Worm (Caenorhabditis elegans): ENCODE data around the gene Y45G12C.10.
"Not testable (repeated sequence)": the region's sequence is repeated elsewhere in the genome, so short reads cannot be mapped to it uniquely, and the experiment has no call there.

The Y45G12C.10 gene

ce11 chrV:2536309-2536708 is at the start of gene Y45G12C.10:
Gene Y45G12C.10, minus strand, starts transcription at chrV:2536409.
- TF ChIP-seq unc-62 (GFP tag; optimal IDR thresholded peaks at IDR 0.05), result not testable (repeated sequence)

DNA sequence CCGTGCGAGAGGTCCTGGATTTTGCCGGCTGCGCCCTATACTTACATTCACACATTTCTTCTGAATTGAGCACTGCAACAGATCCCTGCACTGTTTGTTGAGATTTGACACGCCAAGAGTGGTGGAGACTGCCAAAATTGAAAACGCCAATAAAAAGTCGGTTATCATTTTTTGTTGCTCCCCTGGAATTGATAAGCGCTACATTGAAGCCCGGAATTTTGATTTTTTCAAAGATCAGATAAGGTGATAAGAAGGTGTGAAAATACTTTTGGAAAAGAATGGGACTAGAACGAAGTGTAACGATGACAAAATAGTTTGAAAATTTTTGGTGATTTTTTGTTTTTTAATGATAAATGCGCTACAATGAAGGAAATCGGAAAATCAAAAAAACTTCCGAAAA is 49.5 kb upstream of the Y45G12C.10 start, which contains the start of gene C29G2.6:
Gene C29G2.6 (minus strand): TSS at position 182 of the 400 bp plus-strand sequence.
- no peak for TF ChIP-seq unc-62 (GFP tag; optimal IDR thresholded peaks at IDR 0.05)

- TF ChIP-seq unc-62 (GFP tag; optimal IDR thresholded peaks at IDR 0.05), result no peak
Observed at ce11 chrV:2580598-2580997, 44.4 kb upstream of the Y45G12C.10 start, which contains the start of gene C29G2.3. Gene C29G2.3, plus strand, starts transcription at chrV:2580898.

DNA sequence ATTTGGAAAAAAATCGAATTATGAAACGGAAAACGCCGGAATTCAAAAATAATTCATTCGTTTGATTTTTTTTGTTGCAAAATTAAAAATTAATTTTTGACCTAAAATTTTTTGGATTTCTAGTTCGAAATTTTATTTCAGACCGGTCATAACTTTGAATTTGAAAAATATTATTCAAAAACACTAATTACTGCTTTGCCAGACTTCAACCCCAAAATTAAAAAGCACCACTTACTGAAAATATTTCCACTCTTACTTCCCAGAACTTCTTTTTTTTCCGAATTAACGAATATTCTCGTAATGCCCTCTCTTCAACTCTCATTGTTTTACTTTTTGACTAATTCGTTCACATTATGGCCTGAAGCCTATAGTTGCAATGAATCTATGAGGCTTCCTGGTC is 41.4 kb upstream of the Y45G12C.10 start, which contains the start of gene srt-4:
Gene srt-4 (plus strand): TSS at position 301 of the 400 bp plus-strand sequence.
- no peak for TF ChIP-seq unc-62 (GFP tag; optimal IDR thresholded peaks at IDR 0.05)

DNA sequence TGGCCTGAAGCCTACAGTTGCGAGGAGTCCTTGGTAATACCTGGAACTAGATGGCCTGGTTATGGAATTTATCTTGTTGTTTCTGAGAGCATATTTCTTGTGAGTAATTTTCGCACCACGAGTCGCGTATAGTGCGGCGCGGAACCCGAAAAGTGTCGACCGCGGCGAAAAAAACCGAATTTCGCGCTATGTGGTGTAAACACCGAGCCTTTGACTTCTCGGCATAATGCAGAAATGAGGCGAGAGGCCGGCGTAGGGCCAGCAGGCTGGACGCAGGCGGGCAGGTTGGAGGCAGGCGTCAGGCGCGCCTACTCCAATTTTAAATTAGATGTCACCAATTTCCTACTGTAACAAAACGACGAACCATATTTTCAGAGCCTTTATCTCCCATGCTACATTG is 39.5 kb upstream of the Y45G12C.10 start:
- TF ChIP-seq unc-62 (GFP tag; optimal IDR thresholded peaks at IDR 0.05), result no peak

DNA sequence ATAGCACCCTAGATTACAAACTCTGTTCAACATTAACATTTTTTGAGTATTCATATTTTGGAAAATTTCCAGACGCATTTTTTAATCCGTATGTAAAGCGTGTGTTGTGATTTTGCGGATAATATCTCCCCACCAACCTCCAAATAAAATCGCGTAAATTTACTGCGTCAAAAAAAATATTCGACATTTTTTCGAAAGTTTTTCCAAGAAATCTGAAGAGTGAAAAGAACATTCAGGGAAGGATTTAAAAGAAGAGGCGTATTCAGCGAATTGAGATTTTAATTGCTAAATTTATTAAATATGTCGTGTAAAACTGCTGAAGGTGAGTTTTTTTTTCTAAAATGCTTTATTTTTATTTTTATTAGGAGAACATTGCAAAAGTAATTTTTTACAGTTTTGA is 37.7 kb upstream of the Y45G12C.10 start, which contains the start of gene nhr-290:
Gene nhr-290 (plus strand): TSS at position 301 of the 400 bp plus-strand sequence.
- TF ChIP-seq unc-62 (GFP tag; optimal IDR thresholded peaks at IDR 0.05), result no peak

ce11 chrV:2573108-2573507 is 36.9 kb upstream of the Y45G12C.10 start, which contains the start of gene srj-20:
Gene srj-20, minus strand, starts transcription at chrV:2573208.
- TF ChIP-seq unc-62 (GFP tag; optimal IDR thresholded peaks at IDR 0.05), result no peak

DNA sequence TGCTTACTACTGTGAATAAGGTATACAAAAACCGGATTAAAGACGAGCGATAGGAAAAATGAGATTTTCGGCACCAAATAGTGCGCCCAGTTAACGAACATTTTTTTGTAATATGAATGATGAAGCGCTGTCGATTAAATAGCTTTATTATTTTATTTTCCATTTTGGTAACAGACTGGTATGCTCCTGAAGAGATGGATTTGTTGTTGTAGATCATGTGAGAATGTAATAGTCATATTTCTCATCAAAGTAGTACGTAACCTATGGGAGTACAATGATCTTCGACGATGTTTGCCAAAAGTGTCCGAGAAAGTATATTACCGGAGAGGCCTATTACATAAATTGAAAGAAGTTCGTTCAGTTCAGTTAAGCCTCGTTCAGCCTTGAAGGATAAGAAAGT is 34.4 kb upstream of the Y45G12C.10 start, which contains the start of gene srj-19:
Gene srj-19 (minus strand): TSS at position 101 of the 400 bp plus-strand sequence.
- no peak for TF ChIP-seq unc-62 (GFP tag; optimal IDR thresholded peaks at IDR 0.05)

DNA sequence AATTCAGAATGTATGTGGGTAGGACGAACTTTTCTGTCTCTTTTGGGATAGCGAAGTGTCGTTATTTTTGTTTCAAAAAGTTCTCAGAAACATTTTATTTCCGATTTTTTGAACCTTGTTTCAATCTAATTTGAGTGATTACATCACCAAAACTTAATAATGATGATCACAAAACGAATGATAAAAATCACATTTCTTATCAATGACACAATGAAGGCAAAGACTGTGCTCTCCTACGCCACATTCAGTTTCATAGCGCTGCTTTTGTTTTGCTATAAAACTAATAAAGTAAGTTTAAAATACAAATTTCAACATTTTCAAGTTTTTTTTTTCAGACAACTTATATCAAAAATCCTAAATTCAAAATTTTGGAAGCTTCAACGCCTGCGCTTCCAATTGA is 29.3 kb upstream of the Y45G12C.10 start, which contains the start of gene Y45G12C.1:
Gene Y45G12C.1 (plus strand): TSS at position 159 of the 400 bp plus-strand sequence.
- no peak for TF ChIP-seq unc-62 (GFP tag; optimal IDR thresholded peaks at IDR 0.05)

ce11 chrV:2561390-2561789 is 25.2 kb upstream of the Y45G12C.10 start, which contains the start of gene gst-10:
Gene gst-10, plus strand, starts transcription at chrV:2561690.
- not testable (repeated sequence) for TF ChIP-seq unc-62 (GFP tag; optimal IDR thresholded peaks at IDR 0.05)

- not testable (repeated sequence) for TF ChIP-seq unc-62 (GFP tag; optimal IDR thresholded peaks at IDR 0.05)
Observed at ce11 chrV:2515493-2515892, 20.7 kb downstream of the Y45G12C.10 start, which contains the start of gene str-76. Gene str-76, minus strand, starts transcription at chrV:2515593.
